Fruit fly (Drosophila melanogaster) whole organism, prepupa: ENCODE results near the gene Unc-76.
A peak's percentile ranks its signal among the peaks of the same experiment; 100 is the strongest.

ENCODE experiments used
- Blimp-1 ChIP-seq: fragments of 200-800 bp; sonication (Bioruptor generic); optimal IDR thresholded peaks from 3 replicates; lab custom pipeline; 2017; ENCODE audit warnings: missing biosample characterization, missing genetic modification characterization, mild to moderate bottlenecking, moderate library complexity, missing genetic modification reagents
- CG10631 ChIP-seq: fragments of 200-800 bp; sonication (Bioruptor generic); optimal IDR thresholded peaks from 2 replicates; lab custom pipeline; 2016; ENCODE audit warnings: missing biosample characterization, missing genetic modification characterization
- CG10669 ChIP-seq: fragments of 200-800 bp; sonication (Bioruptor generic); optimal IDR thresholded peaks from 3 replicates; lab custom pipeline; 2018; ENCODE audit warnings: missing biosample characterization, mild to moderate bottlenecking, missing genetic modification characterization, moderate library complexity
- CG11902 ChIP-seq: fragments of 200-800 bp; sonication (Bioruptor generic); optimal IDR thresholded peaks from 3 replicates; lab custom pipeline; 2016; ENCODE audit warnings: missing biosample characterization, missing genetic modification characterization
- CG15336 ChIP-seq: fragments of 200-800 bp; sonication (Bioruptor generic); IDR thresholded peaks from 2 replicates; pipeline ENCODE4 v1.3.6; 2022; ENCODE audit warnings: missing biosample characterization, missing genetic modification characterization
- CG1621 ChIP-seq: fragments of 200-800 bp; sonication (Bioruptor generic); optimal IDR thresholded peaks from 3 replicates; lab custom pipeline; 2018; ENCODE audit warnings: missing biosample characterization, mild to moderate bottlenecking, missing genetic modification characterization
- CG3032 ChIP-seq: fragments of 200-800 bp; optimal IDR thresholded peaks from 2 replicates; lab custom pipeline; 2019; ENCODE audit warnings: missing biosample characterization, mild to moderate bottlenecking, missing genetic modification characterization, moderate library complexity
- CG31627 ChIP-seq: fragments of 200-800 bp; sonication (Bioruptor generic); optimal IDR thresholded peaks from 3 replicates; lab custom pipeline; 2016; ENCODE audit warnings: missing biosample characterization, missing genetic modification characterization
- CG32006 ChIP-seq: fragments of 200-800 bp; sonication (Bioruptor generic); optimal IDR thresholded peaks from 3 replicates; lab custom pipeline; 2017; ENCODE audit warnings: missing biosample characterization, mild to moderate bottlenecking, missing genetic modification characterization
- CG3919 ChIP-seq: fragments of 200-800 bp; sonication (Bioruptor generic); optimal IDR thresholded peaks from 3 replicates; lab custom pipeline; 2016; ENCODE audit warnings: missing biosample characterization, missing genetic modification characterization
- CG4318 ChIP-seq: fragments of 200-800 bp; sonication (Bioruptor generic); optimal IDR thresholded peaks from 3 replicates; lab custom pipeline; 2017; ENCODE audit warnings: missing biosample characterization, mild to moderate bottlenecking, missing genetic modification characterization
- CG6276 ChIP-seq: fragments of 200-800 bp; sonication (Bioruptor generic); optimal IDR thresholded peaks from 2 replicates; lab custom pipeline; 2017; ENCODE audit warnings: missing biosample characterization, mild to moderate bottlenecking, missing genetic modification characterization
- CG6792 ChIP-seq: fragments of 200-800 bp; sonication (Bioruptor generic); optimal IDR thresholded peaks from 3 replicates; lab custom pipeline; 2016; ENCODE audit warnings: missing biosample characterization, missing genetic modification characterization
- CG6808 ChIP-seq: fragments of 200-800 bp; sonication (Bioruptor generic); optimal IDR thresholded peaks from 3 replicates; lab custom pipeline; 2017; ENCODE audit warnings: missing biosample characterization, missing genetic modification characterization, mild to moderate bottlenecking, moderate library complexity, missing genetic modification reagents
- CG7368 ChIP-seq: fragments of 200-800 bp; sonication (Bioruptor generic); optimal IDR thresholded peaks from 3 replicates; lab custom pipeline; 2016; ENCODE audit warnings: missing biosample characterization, missing genetic modification characterization
- CG8119 ChIP-seq: fragments of 200-800 bp; sonication (Bioruptor generic); IDR thresholded peaks from 3 replicates; pipeline ENCODE4 v1.3.6; 2022; ENCODE audit warnings: missing biosample characterization, missing genetic modification characterization
- CG8319 ChIP-seq: fragments of 200-800 bp; sonication (Bioruptor generic); optimal IDR thresholded peaks from 3 replicates; lab custom pipeline; 2016; ENCODE audit warnings: missing biosample characterization, missing genetic modification characterization
- CG8632 ChIP-seq: fragments of 200-800 bp; sonication (Bioruptor generic); optimal IDR thresholded peaks from 3 replicates; lab custom pipeline; 2016; ENCODE audit warnings: missing biosample characterization, missing genetic modification characterization
- CG9139 ChIP-seq: fragments of 200-800 bp; sonication (Bioruptor generic); optimal IDR thresholded peaks from 3 replicates; lab custom pipeline; 2017; ENCODE audit warnings: missing biosample characterization, mild to moderate bottlenecking, missing genetic modification characterization
- Eip75B ChIP-seq: fragments of 200-800 bp; sonication (Bioruptor generic); optimal IDR thresholded peaks from 3 replicates; lab custom pipeline; 2016; ENCODE audit warnings: missing biosample characterization, missing genetic modification characterization
- Ets21C ChIP-seq: fragments of 200-800 bp; sonication (Bioruptor generic); optimal IDR thresholded peaks from 3 replicates; lab custom pipeline; 2016; ENCODE audit warnings: missing biosample characterization, missing genetic modification characterization
- Ets96B ChIP-seq: fragments of 200-800 bp; optimal IDR thresholded peaks from 2 replicates; lab custom pipeline; 2019; ENCODE audit warnings: missing biosample characterization, mild to moderate bottlenecking, missing genetic modification characterization, moderate library complexity
- Gug ChIP-seq: fragments of 200-800 bp; sonication (Bioruptor generic); IDR thresholded peaks from 2 replicates; pipeline ENCODE4 v1.3.6; 2022; ENCODE audit warnings: missing biosample characterization, missing genetic modification characterization
- Hr38 ChIP-seq: sonication (Bioruptor generic); optimal IDR thresholded peaks from 2 replicates; lab custom pipeline; 2016; ENCODE audit warnings: missing biosample characterization, missing genetic modification characterization
- Hr39 ChIP-seq: fragments of 200-800 bp; sonication (Bioruptor generic); optimal IDR thresholded peaks from 2 replicates; lab custom pipeline; 2016; ENCODE audit warnings: missing biosample characterization, missing genetic modification characterization
- Hr4 ChIP-seq: fragments of 200-800 bp; sonication (Bioruptor generic); optimal IDR thresholded peaks from 3 replicates; lab custom pipeline; 2016; ENCODE audit warnings: missing biosample characterization, missing genetic modification characterization
- Lpt ChIP-seq: fragments of 200-800 bp; sonication (Bioruptor generic); optimal IDR thresholded peaks from 3 replicates; lab custom pipeline; 2016; ENCODE audit warnings: missing biosample characterization, missing genetic modification characterization
- Met ChIP-seq: fragments of 200-800 bp; sonication (Bioruptor generic); optimal IDR thresholded peaks from 3 replicates; lab custom pipeline; 2016; ENCODE audit warnings: missing biosample characterization, missing genetic modification characterization
- OdsH ChIP-seq: fragments of 200-800 bp; sonication (Bioruptor generic); optimal IDR thresholded peaks from 3 replicates; lab custom pipeline; 2016; ENCODE audit warnings: missing biosample characterization, missing genetic modification characterization
- Sox102F ChIP-seq: fragments of 200-800 bp; sonication (Bioruptor generic); optimal IDR thresholded peaks from 2 replicates; lab custom pipeline; 2016; ENCODE audit warnings: missing biosample characterization, mild to moderate bottlenecking, missing genetic modification characterization
- Sox14 ChIP-seq: fragments of 200-800 bp; sonication (Bioruptor generic); optimal IDR thresholded peaks from 3 replicates; lab custom pipeline; 2016; ENCODE audit warnings: missing biosample characterization, missing genetic modification characterization
- achi ChIP-seq: fragments of 200-800 bp; sonication (Bioruptor generic); optimal IDR thresholded peaks from 3 replicates; lab custom pipeline; 2016; ENCODE audit warnings: missing biosample characterization, missing genetic modification characterization
- acj6 ChIP-seq: fragments of 200-800 bp; sonication (Bioruptor generic); optimal IDR thresholded peaks from 3 replicates; lab custom pipeline; 2016; ENCODE audit warnings: missing biosample characterization, missing genetic modification characterization
- cyc ChIP-seq: fragments of 200-800 bp; sonication (Bioruptor generic); optimal IDR thresholded peaks from 3 replicates; lab custom pipeline; 2016; ENCODE audit warnings: missing biosample characterization, missing genetic modification characterization
- dac ChIP-seq: fragments of 200-800 bp; sonication (Bioruptor generic); optimal IDR thresholded peaks from 2 replicates; lab custom pipeline; 2017; ENCODE audit warnings: missing biosample characterization, mild to moderate bottlenecking, missing genetic modification characterization
- dsx ChIP-seq: fragments of 200-800 bp; optimal IDR thresholded peaks from 3 replicates; lab custom pipeline; 2019; ENCODE audit warnings: missing biosample characterization, mild to moderate bottlenecking, missing genetic modification characterization, moderate library complexity; ENCODE audit not compliant: poor library complexity, severe bottlenecking
- eg ChIP-seq: fragments of 200-800 bp; sonication (Bioruptor generic); IDR thresholded peaks from 3 replicates; pipeline ENCODE4 v1.3.6; 2022; ENCODE audit warnings: missing biosample characterization, missing genetic modification characterization
- esn ChIP-seq: fragments of 200-800 bp; sonication (Bioruptor generic); optimal IDR thresholded peaks from 2 replicates; lab custom pipeline; 2016; ENCODE audit warnings: missing biosample characterization, mild to moderate bottlenecking, missing genetic modification characterization, moderate library complexity
- fd59A ChIP-seq: fragments of 200-800 bp; sonication (Bioruptor generic); optimal IDR thresholded peaks from 2 replicates; lab custom pipeline; 2017; ENCODE audit warnings: missing biosample characterization, mild to moderate bottlenecking, missing genetic modification characterization, missing genetic modification reagents
- fd85E ChIP-seq: fragments of 200-800 bp; sonication (Bioruptor generic); optimal IDR thresholded peaks from 3 replicates; lab custom pipeline; 2016; ENCODE audit warnings: missing biosample characterization, missing genetic modification characterization
- fkh ChIP-seq: fragments of 200-800 bp; sonication (Bioruptor generic); optimal IDR thresholded peaks from 3 replicates; lab custom pipeline; 2017; ENCODE audit warnings: missing biosample characterization, mild to moderate bottlenecking, missing genetic modification characterization, moderate library complexity
- net ChIP-seq: fragments of 200-800 bp; sonication (Bioruptor generic); optimal IDR thresholded peaks from 3 replicates; lab custom pipeline; 2016; ENCODE audit warnings: missing biosample characterization, missing genetic modification characterization
- pdm3 ChIP-seq: fragments of 200-800 bp; sonication (Bioruptor generic); optimal IDR thresholded peaks from 3 replicates; lab custom pipeline; 2016; ENCODE audit warnings: missing biosample characterization, missing genetic modification characterization
- spab ChIP-seq: fragments of 200-800 bp; sonication (Bioruptor generic); optimal IDR thresholded peaks from 2 replicates; lab custom pipeline; 2017; ENCODE audit warnings: missing biosample characterization, mild to moderate bottlenecking, missing genetic modification characterization, missing genetic modification reagents
- svp ChIP-seq: fragments of 200-800 bp; sonication (Bioruptor generic); peaks from one replicate; lab custom pipeline; 2016; ENCODE audit warnings: missing biosample characterization, missing genetic modification characterization
- topi ChIP-seq: fragments of 200-800 bp; sonication (Bioruptor generic); optimal IDR thresholded peaks from 3 replicates; lab custom pipeline; 2016; ENCODE audit warnings: missing biosample characterization, missing genetic modification characterization
- vri ChIP-seq: fragments of 200-800 bp; sonication (Bioruptor generic); optimal IDR thresholded peaks from 3 replicates; lab custom pipeline; 2016; ENCODE audit warnings: missing biosample characterization, mild to moderate bottlenecking, missing genetic modification characterization

The Unc-76 gene

DNA sequence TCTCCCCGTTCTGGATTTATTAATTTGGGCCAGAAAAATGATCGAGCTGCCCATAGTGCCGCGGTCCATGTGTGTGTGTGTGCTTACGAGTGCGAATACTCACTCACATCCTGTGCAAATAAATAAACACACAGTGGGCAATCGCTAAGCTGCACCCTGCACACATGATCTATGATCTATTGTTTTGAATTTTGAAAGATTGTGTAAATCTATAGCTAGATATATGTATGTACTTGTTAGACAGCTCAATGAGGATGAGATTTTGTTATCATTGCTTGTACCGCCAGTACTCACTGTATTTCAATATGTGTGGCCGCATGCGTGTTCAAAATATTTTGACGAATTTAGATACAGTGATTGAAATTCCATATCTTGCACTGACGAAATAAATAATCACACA is 2.7 kb downstream of the Unc-76 start (continued):
- TF ChIP-seq Sox102F (GFP tag; lab: Kevin White, UChicago): peak; percentile 81
- TF ChIP-seq Eip75B (GFP tag; lab: Kevin White, UChicago): peak; percentile 83
- TF ChIP-seq CG9139 (GFP tag; lab: Kevin White, UChicago): peak; percentile 54
- peak; percentile 86 for TF ChIP-seq dsx (GFP tag; lab: Kevin White, UChicago)
- peak; percentile 86 for TF ChIP-seq CG3919 (GFP tag; lab: Kevin White, UChicago)
- TF ChIP-seq fd85E (GFP tag; lab: Kevin White, UChicago): no peak
- TF ChIP-seq CG7368 (GFP tag; lab: Kevin White, UChicago): peak; percentile 82
- peak; percentile 80 for TF ChIP-seq vri
- TF ChIP-seq Sox14 (GFP tag; lab: Kevin White, UChicago): peak; percentile 81
- peak; percentile 83 for TF ChIP-seq fd59A
- TF ChIP-seq acj6 (GFP tag; lab: Kevin White, UChicago): peak; percentile 87
- TF ChIP-seq eg: peak; percentile 95
- TF ChIP-seq CG1621 (tag; lab: Kevin White, UChicago): peak; percentile 86
- no peak for TF ChIP-seq fkh (GFP tag; lab: Kevin White, UChicago)
- peak; percentile 87 for TF ChIP-seq net (GFP tag; lab: Kevin White, UChicago)
- TF ChIP-seq topi: peak; percentile 88
- peak; percentile 85 for TF ChIP-seq Lpt (GFP tag; lab: Kevin White, UChicago)
- TF ChIP-seq Hr38 (GFP tag; lab: Kevin White, UChicago): peak; percentile 67
- peak; percentile 85 for TF ChIP-seq Ets21C (GFP tag; lab: Kevin White, UChicago)
- TF ChIP-seq Hr4 (GFP tag; lab: Kevin White, UChicago): peak; percentile 90
- peak; percentile 81 for TF ChIP-seq CG10631 (GFP tag; lab: Kevin White, UChicago)
- peak; percentile 90 for TF ChIP-seq CG10669 (GFP tag; lab: Kevin White, UChicago)
- TF ChIP-seq Blimp-1 (GFP tag; lab: Kevin White, UChicago): peak; percentile 21
- TF ChIP-seq CG32006 (GFP tag; lab: Kevin White, UChicago): peak; percentile 91
- TF ChIP-seq CG11902 (GFP tag; lab: Kevin White, UChicago): peak; percentile 79
- TF ChIP-seq CG8119 (GFP tag; lab: Robert Waterston, UW): peak; percentile 90
- peak; percentile 92 for TF ChIP-seq CG15336 (GFP tag; lab: Robert Waterston, UW)

DNA sequence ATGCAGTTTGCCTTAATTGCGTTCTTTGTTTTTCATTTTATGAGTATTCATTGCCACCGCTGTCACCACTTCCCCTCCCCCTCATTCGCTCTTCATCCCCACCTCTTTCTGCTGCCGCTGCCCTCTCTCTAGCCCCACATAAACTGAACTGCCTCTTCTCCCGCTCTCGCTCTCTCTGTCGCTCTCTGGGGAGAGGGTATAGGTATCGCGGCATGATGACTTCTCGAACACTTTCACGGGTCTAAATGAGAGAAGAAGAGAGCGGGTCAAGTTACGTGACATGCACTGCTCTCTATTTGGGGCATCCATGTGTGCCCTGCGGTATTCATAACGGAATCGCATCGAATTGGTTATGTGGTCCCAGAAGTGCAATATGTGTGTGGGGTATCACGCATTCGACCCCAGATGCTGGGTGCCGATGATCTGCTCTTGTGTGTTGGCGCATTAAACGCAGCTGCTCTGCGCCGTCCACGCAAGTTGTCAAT is 3.3 kb downstream of the Unc-76 start:
- peak; percentile 95 for TF ChIP-seq cyc (GFP tag; lab: Kevin White, UChicago)
- TF ChIP-seq Sox102F (GFP tag; lab: Kevin White, UChicago): peak; percentile 95
- peak; percentile 93 for TF ChIP-seq achi (GFP tag; lab: Kevin White, UChicago)
- peak; percentile 88 for TF ChIP-seq CG8319 (GFP tag; lab: Kevin White, UChicago)
- TF ChIP-seq CG3919 (GFP tag; lab: Kevin White, UChicago): peak; percentile 94
- TF ChIP-seq Hr39 (GFP tag; lab: Kevin White, UChicago): peak; percentile 95
- peak; percentile 90 for TF ChIP-seq CG10669 (GFP tag; lab: Kevin White, UChicago)
- TF ChIP-seq Ets96B (tag; lab: Kevin White, UChicago): peak; percentile 86
- TF ChIP-seq CG4318 (GFP tag; lab: Kevin White, UChicago): peak; percentile 87
- TF ChIP-seq CG1621 (tag; lab: Kevin White, UChicago): peak; percentile 92
- TF ChIP-seq CG7368 (GFP tag; lab: Kevin White, UChicago): peak; percentile 96
- peak; percentile 88 for TF ChIP-seq dac (GFP tag; lab: Kevin White, UChicago)
- TF ChIP-seq Met (GFP tag; lab: Kevin White, UChicago): peak; percentile 95
- TF ChIP-seq CG6808 (GFP tag; lab: Kevin White, UChicago): peak; percentile 82
- peak; percentile 96 for TF ChIP-seq vri
- peak; percentile 91 for TF ChIP-seq CG8632 (GFP tag; lab: Kevin White, UChicago)
- peak; percentile 91 for TF ChIP-seq CG11902 (GFP tag; lab: Kevin White, UChicago)
- peak; percentile 94 for TF ChIP-seq esn (GFP tag; lab: Kevin White, UChicago)
- peak; percentile 82 for TF ChIP-seq CG3032
- peak; percentile 95 for TF ChIP-seq CG6792 (GFP tag; lab: Kevin White, UChicago)
- peak; percentile 60 for TF ChIP-seq fkh (GFP tag; lab: Kevin White, UChicago)
- TF ChIP-seq OdsH (GFP tag; lab: Kevin White, UChicago): peak; percentile 94
- peak; percentile 93 for TF ChIP-seq Hr4 (GFP tag; lab: Kevin White, UChicago)
- TF ChIP-seq Gug (GFP tag; lab: Robert Waterston, UW): peak; percentile 92
- TF ChIP-seq net (GFP tag; lab: Kevin White, UChicago): peak; percentile 92
- peak; percentile 94 for TF ChIP-seq CG32006 (GFP tag; lab: Kevin White, UChicago)
- peak; percentile 82 for TF ChIP-seq fd59A
- TF ChIP-seq CG6276: peak; percentile 84
- TF ChIP-seq pdm3 (GFP tag; lab: Kevin White, UChicago): peak; percentile 97
- TF ChIP-seq svp: peak; percentile 98
- peak; percentile 85 for TF ChIP-seq dsx (GFP tag; lab: Kevin White, UChicago)
- TF ChIP-seq eg: peak; percentile 91
- TF ChIP-seq Hr38 (GFP tag; lab: Kevin White, UChicago): peak; percentile 21
- peak; percentile 95 for TF ChIP-seq CG31627 (GFP tag; lab: Kevin White, UChicago)
- peak; percentile 80 for TF ChIP-seq spab (GFP tag; lab: Kevin White, UChicago)
